Worm (Caenorhabditis elegans): Measurements from ENCODE around the gene exc-1.

ce11 chrX:15427931-15428330, 49.3 kb downstream of the exc-1 start, which contains the start of gene nas-13:
- TF ChIP-seq ets-4 (tag; optimal IDR thresholded peaks at IDR 0.05), result no peak
- no peak for TF ChIP-seq pha-4 (tag; optimal IDR thresholded peaks at IDR 0.05)
- TF ChIP-seq hlh-13 (GFP tag; optimal IDR thresholded peaks at IDR 0.05), result no peak
- TF ChIP-seq fkh-6 (tag; optimal IDR thresholded peaks at IDR 0.05), result no peak
